Worm (Caenorhabditis elegans): ENCODE results near the gene lys-1.

The lys-1 gene

ce11 chrV:10228360-10228759, 49.3 kb upstream of the lys-1 start, which contains the start of gene fipr-4:
TSS of gene fipr-4 (minus strand) at chrV:10228460.
- TF ChIP-seq nhr-28 (tag; optimal IDR thresholded peaks at IDR 0.05) (no peak), dmd-9 (GFP tag; IDR thresholded peaks at IDR 0.05) (no peak), lin-29 (GFP tag; IDR thresholded peaks at IDR 0.05) (no peak), pqm-1 (tag; optimal IDR thresholded peaks at IDR 0.05) (no peak), fos-1 (tag; optimal IDR thresholded peaks at IDR 0.05) (no peak), ceh-32 (tag; optimal IDR thresholded peaks at IDR 0.05; ENCODE audit: poor library complexity) (no peak), ZK337.2 (GFP tag; IDR thresholded peaks at IDR 0.05) (no peak), hlh-30 (tag; optimal IDR thresholded peaks at IDR 0.05; ENCODE audit: insufficient read depth) (no peak), ZK546.5 (tag; optimal IDR thresholded peaks at IDR 0.05) (no peak), ceh-44 (GFP tag; IDR thresholded peaks at IDR 0.05) (no peak), aly-2 (tag; optimal IDR thresholded peaks at IDR 0.05) (no peak), mep-1 (tag; optimal IDR thresholded peaks at IDR 0.05) (no peak), Y75B8A.6 (GFP tag; IDR thresholded peaks at IDR 0.05) (no peak), madf-5 (GFP tag; IDR thresholded peaks at IDR 0.05) (no peak), nhr-6 (tag; optimal IDR thresholded peaks at IDR 0.05) (no peak), mes-2 (tag; optimal IDR thresholded peaks at IDR 0.05; ENCODE audit: poor library complexity, severe bottlenecking) (no peak), ceh-28 (tag; optimal IDR thresholded peaks at IDR 0.05) (no peak)

ce11 chrV:10229222-10229879, 48.4 kb upstream of the lys-1 start, which contains the start of the genes pyt-1 and fipr-7:
TSS of gene pyt-1 (minus strand) at chrV:10229322.
TSS of gene fipr-7 (plus strand) at chrV:10229829.
- TF ChIP-seq zag-1 (tag; optimal IDR thresholded peaks at IDR 0.05) (no peak), hlh-11 (tag; optimal IDR thresholded peaks at IDR 0.05) (no peak), madf-5 (GFP tag; IDR thresholded peaks at IDR 0.05) (no peak), daf-16 (GFP tag; optimal IDR thresholded peaks at IDR 0.05) (no peak), daf-16 (tag; optimal IDR thresholded peaks at IDR 0.05) (no peak), mxl-2 (GFP tag; conservative IDR thresholded peaks at IDR 0.05) (no peak), ces-1 (GFP tag; optimal IDR thresholded peaks at IDR 0.05) (no peak), daf-19 (GFP tag; conservative IDR thresholded peaks at IDR 0.05) (no peak), nhr-11 (tag; optimal IDR thresholded peaks at IDR 0.05) (no peak)

- TF ChIP-seq lin-39 (tag; optimal IDR thresholded peaks at IDR 0.05) (no peak), hif-1 (tag; optimal IDR thresholded peaks at IDR 0.05) (no peak), madf-9 (GFP tag; conservative IDR thresholded peaks at IDR 0.05) (no peak), mdl-1 (tag; optimal IDR thresholded peaks at IDR 0.05) (no peak), ceh-44 (GFP tag; IDR thresholded peaks at IDR 0.05) (no peak), zip-2 (tag; optimal IDR thresholded peaks at IDR 0.05) (no peak), zag-1 (tag; optimal IDR thresholded peaks at IDR 0.05) (no peak), arid-1 (GFP tag; conservative IDR thresholded peaks at IDR 0.05) (no peak), ces-1 (GFP tag; optimal IDR thresholded peaks at IDR 0.05) (no peak), zip-11 (GFP tag; IDR thresholded peaks at IDR 0.05) (no peak), ama-1 (optimal IDR thresholded peaks at IDR 0.05) (no peak), daf-16 (GFP tag; optimal IDR thresholded peaks at IDR 0.05) (no peak), daf-16 (tag; optimal IDR thresholded peaks at IDR 0.05) (no peak), hlh-11 (tag; optimal IDR thresholded peaks at IDR 0.05) (no peak), dpl-1 (GFP tag; optimal IDR thresholded peaks at IDR 0.05) (no peak)
Observed at ce11 chrV:10230932-10231331, 46.8 kb upstream of the lys-1 start, which contains the start of gene fipr-6. TSS of gene fipr-6 (plus strand) at chrV:10231232.

ce11 chrV:10233330-10233729, 44.4 kb upstream of the lys-1 start, which contains the start of gene str-182:
TSS of gene str-182 (minus strand) at chrV:10233430.
- no peak for TF ChIP-seq mxl-2 (GFP tag; conservative IDR thresholded peaks at IDR 0.05)
- TF ChIP-seq nhr-48 (tag; optimal IDR thresholded peaks at IDR 0.05), result no peak
- no peak for TF ChIP-seq attf-4 (tag; optimal IDR thresholded peaks at IDR 0.05)
- TF ChIP-seq mes-2 (tag; optimal IDR thresholded peaks at IDR 0.05; ENCODE audit: poor library complexity, severe bottlenecking), result no peak
- no peak for TF ChIP-seq snpc-1.2 (GFP tag; IDR thresholded peaks at IDR 0.05)
- no peak for TF ChIP-seq zip-2 (tag; optimal IDR thresholded peaks at IDR 0.05)
- no peak for TF ChIP-seq lsy-2 (tag; optimal IDR thresholded peaks at IDR 0.05)
- no peak for TF ChIP-seq daf-12 (tag; optimal IDR thresholded peaks at IDR 0.05)
- TF ChIP-seq daf-8 (GFP tag; IDR thresholded peaks at IDR 0.05), result no peak
- TF ChIP-seq ceh-44 (GFP tag; IDR thresholded peaks at IDR 0.05), result no peak
- no peak for TF ChIP-seq set-16 (GFP tag; IDR thresholded peaks at IDR 0.05)
- TF ChIP-seq pqm-1 (tag; optimal IDR thresholded peaks at IDR 0.05), result no peak
